Worm (Caenorhabditis elegans): ENCODE data around the gene nep-21.
A peak's percentile ranks its signal among the peaks of the same experiment; 100 is the strongest.

nep-21 gene

DNA sequence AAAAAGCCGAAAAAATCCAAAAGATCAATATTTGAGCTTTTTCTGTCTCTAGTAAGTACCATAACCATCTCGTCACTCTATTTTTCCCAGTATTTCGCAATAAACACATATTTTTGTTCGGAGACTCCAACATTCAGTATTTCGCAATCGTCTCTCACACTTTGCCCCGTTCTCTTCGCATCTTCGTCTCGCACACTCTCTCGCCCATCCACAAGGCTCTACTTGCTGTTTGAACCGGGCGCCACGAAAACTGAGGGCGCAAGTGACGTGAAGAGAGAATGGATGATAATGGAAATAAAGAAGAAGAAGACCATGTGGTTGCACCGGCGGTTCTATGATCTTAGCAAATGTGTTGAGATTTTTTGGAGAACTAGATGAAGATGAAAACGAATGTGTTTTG, 26.2 kb downstream of the nep-21 start (continued):
- no peak for TF ChIP-seq ztf-1 (GFP tag; conservative IDR thresholded peaks at IDR 0.05)
- TF ChIP-seq alr-1 (tag; optimal IDR thresholded peaks at IDR 0.05), result no peak

DNA sequence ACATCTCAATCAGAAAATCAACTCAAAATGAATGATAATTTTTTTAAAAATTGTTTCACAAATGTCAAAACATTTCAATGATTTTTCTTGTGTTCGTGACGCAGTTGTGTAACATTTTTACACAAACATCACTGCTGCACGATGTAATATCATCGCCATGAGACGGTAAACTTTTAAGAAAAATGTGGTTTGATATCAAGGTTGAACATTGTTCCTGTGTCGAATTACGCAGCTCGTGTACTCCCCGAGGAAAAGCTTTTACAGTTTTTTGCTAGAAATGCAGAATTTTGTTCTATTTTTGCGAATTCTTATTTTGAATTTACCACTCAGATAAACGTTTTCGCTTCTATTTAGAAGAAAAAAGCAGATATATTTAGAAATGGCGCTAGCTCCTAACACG, 28.6 kb downstream of the nep-21 start:
- peak; percentile 57 for TF ChIP-seq sma-9 (GFP tag; optimal IDR thresholded peaks at IDR 0.05)
- no peak for TF ChIP-seq sma-9 (tag; optimal IDR thresholded peaks at IDR 0.05)
- TF ChIP-seq fos-1 (tag; optimal IDR thresholded peaks at IDR 0.05), result peak; percentile 10
- peak; percentile 17 for TF ChIP-seq sma-3 (GFP tag; optimal IDR thresholded peaks at IDR 0.05)
- peak; percentile 52 for TF ChIP-seq nhr-25 (tag; optimal IDR thresholded peaks at IDR 0.05)
- TF ChIP-seq nhr-10 (tag; optimal IDR thresholded peaks at IDR 0.05), result no peak
- peak; percentile 43 for TF ChIP-seq nhr-21 (tag; optimal IDR thresholded peaks at IDR 0.05)
- no peak for TF ChIP-seq nhr-77 (tag; optimal IDR thresholded peaks at IDR 0.05)
- no peak for TF ChIP-seq nhr-237 (tag; optimal IDR thresholded peaks at IDR 0.05)
- TF ChIP-seq F13H6.1 (tag; optimal IDR thresholded peaks at IDR 0.05), result peak; percentile 17

DNA sequence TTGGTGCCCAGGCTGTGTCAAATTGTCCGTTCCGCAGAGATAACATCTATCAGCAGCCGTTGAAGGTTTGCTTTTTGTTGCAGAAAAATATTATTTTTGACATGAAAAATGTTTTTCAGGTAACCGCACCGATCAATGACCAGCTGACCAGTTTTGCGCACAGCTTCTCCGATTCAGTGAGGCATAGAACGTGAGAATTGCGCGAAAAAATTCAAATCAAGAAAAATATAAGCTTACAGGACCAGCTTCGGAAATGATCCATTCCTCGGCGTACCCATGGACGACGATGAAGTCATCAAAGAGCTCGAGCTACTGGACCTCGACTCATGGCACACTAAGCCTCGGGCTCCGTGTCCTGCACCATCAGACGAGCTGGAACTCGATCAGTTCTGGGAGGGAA, 31.8 kb downstream of the nep-21 start:
- TF ChIP-seq alr-1 (tag; optimal IDR thresholded peaks at IDR 0.05), result no peak
- TF ChIP-seq sma-9 (GFP tag; optimal IDR thresholded peaks at IDR 0.05), result no peak
- TF ChIP-seq sma-9 (tag; optimal IDR thresholded peaks at IDR 0.05), result no peak
- peak; percentile 27 for TF ChIP-seq ama-1 (optimal IDR thresholded peaks at IDR 0.05)

DNA sequence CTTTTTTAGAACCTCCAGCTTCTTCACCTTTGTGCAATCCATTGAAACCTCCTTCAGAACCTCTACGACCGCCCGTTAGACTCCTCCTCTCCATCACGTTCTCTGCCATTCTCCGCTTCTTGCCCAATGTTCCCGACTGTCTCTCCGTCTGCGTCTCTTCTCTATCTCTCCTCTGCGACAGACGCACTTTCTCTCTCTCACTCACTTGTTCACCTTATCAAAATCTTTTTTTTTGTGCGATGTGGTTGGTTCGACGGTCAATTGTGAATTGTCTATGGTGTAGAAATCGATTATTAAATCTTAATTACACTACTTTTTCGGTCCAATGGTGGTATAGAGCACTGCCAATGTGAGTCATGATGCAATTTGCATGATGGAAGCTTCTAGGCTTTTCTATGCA, 32.8 kb downstream of the nep-21 start, which contains the start of gene atfs-1:
atfs-1 (plus strand) TSS at position 213 of the 400 bp plus-strand sequence.
- TF ChIP-seq nhr-77 (tag; optimal IDR thresholded peaks at IDR 0.05) (no peak), mab-5 (tag; optimal IDR thresholded peaks at IDR 0.05) (peak; percentile 26), blmp-1 (tag; optimal IDR thresholded peaks at IDR 0.05; ENCODE audit: insufficient read depth) (peak; percentile 85), gmeb-1 (tag; optimal IDR thresholded peaks at IDR 0.05) (peak; percentile 59), ztf-4 (tag; optimal IDR thresholded peaks at IDR 0.05) (no peak), F13H6.1 (tag; optimal IDR thresholded peaks at IDR 0.05) (peak; percentile 86), lin-13 (GFP tag; optimal IDR thresholded peaks at IDR 0.05) (peak; percentile 47), nhr-6 (tag; optimal IDR thresholded peaks at IDR 0.05) (no peak), lsy-2 (tag; optimal IDR thresholded peaks at IDR 0.05) (peak; percentile 9 to 69), skn-1 (tag; optimal IDR thresholded peaks at IDR 0.05) (no peak), fos-1 (tag; optimal IDR thresholded peaks at IDR 0.05) (peak; percentile 83), mbf-1 (tag; optimal IDR thresholded peaks at IDR 0.05) (no peak), egl-27 (tag; optimal IDR thresholded peaks at IDR 0.05) (peak; percentile 35), sem-4 (tag; optimal IDR thresholded peaks at IDR 0.05) (peak; percentile 44), mdl-1 (tag; optimal IDR thresholded peaks at IDR 0.05) (peak in 1 of 2 experiments; percentile 35), ama-1 (optimal IDR thresholded peaks at IDR 0.05) (peak; percentile 91), ztf-11 (tag; optimal IDR thresholded peaks at IDR 0.05) (no peak), nhr-10 (tag; optimal IDR thresholded peaks at IDR 0.05) (no peak), unc-55 (GFP tag; optimal IDR thresholded peaks at IDR 0.05) (peak; percentile 58), nhr-25 (tag; optimal IDR thresholded peaks at IDR 0.05) (peak; percentile 55), sma-3 (GFP tag; optimal IDR thresholded peaks at IDR 0.05) (peak; percentile 61), alr-1 (tag; optimal IDR thresholded peaks at IDR 0.05) (no peak), C34F6.9 (tag; optimal IDR thresholded peaks at IDR 0.05) (peak; percentile 74), lin-39 (tag; optimal IDR thresholded peaks at IDR 0.05) (no peak), zag-1 (tag; optimal IDR thresholded peaks at IDR 0.05) (no peak), sma-9 (GFP tag; optimal IDR thresholded peaks at IDR 0.05) (peak; percentile 89), sma-9 (tag; optimal IDR thresholded peaks at IDR 0.05) (no peak), crh-2 (tag; optimal IDR thresholded peaks at IDR 0.05) (peak; percentile 78), R02D3.7 (tag; optimal IDR thresholded peaks at IDR 0.05) (no peak), nhr-237 (tag; optimal IDR thresholded peaks at IDR 0.05) (no peak), nhr-21 (tag; optimal IDR thresholded peaks at IDR 0.05) (peak; percentile 53), lin-11 (tag; optimal IDR thresholded peaks at IDR 0.05) (no peak), snpc-4 (tag; optimal IDR thresholded peaks at IDR 0.05) (peak; percentile 54), nhr-129 (tag; optimal IDR thresholded peaks at IDR 0.05) (peak; percentile 87)

DNA sequence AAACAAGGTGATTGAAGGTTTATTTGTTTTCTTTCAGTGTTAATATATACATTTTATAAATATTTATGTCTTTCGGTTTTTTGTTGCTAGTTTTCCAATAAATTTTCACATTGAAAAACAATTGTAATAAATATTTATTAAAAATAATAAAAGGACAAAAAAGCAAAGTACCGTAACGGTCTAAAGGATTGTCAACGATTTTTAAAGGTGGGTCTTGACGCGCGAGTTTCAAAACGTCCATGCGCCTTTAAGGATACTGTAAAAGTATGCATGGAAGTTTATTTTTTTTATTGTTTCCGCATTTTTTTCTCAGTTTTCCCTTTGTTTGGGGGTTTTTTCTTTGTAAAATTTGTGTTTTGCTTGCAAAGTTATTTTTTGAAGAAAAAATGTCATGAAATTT, 33.4 kb downstream of the nep-21 start:
- TF ChIP-seq aly-2 (tag; optimal IDR thresholded peaks at IDR 0.05) (no peak), nhr-237 (tag; optimal IDR thresholded peaks at IDR 0.05) (no peak), nhr-129 (tag; optimal IDR thresholded peaks at IDR 0.05) (no peak), ceh-82 (tag; optimal IDR thresholded peaks at IDR 0.05) (no peak), sma-9 (GFP tag; optimal IDR thresholded peaks at IDR 0.05) (no peak), sma-9 (tag; optimal IDR thresholded peaks at IDR 0.05) (no peak), unc-39 (tag; optimal IDR thresholded peaks at IDR 0.05) (no peak), zag-1 (tag; optimal IDR thresholded peaks at IDR 0.05) (no peak), Y55F3AM.14 (GFP tag; optimal IDR thresholded peaks at IDR 0.05) (no peak), nhr-10 (tag; optimal IDR thresholded peaks at IDR 0.05) (no peak), nhr-23 (tag; optimal IDR thresholded peaks at IDR 0.05) (no peak), F13H6.1 (tag; optimal IDR thresholded peaks at IDR 0.05) (no peak), ztf-11 (tag; optimal IDR thresholded peaks at IDR 0.05) (no peak), dmd-4 (tag; optimal IDR thresholded peaks at IDR 0.05) (no peak), R02D3.7 (tag; optimal IDR thresholded peaks at IDR 0.05) (no peak)
